Worm (Caenorhabditis elegans): Measurements from ENCODE around the gene dre-1.

The dre-1 gene

DNA sequence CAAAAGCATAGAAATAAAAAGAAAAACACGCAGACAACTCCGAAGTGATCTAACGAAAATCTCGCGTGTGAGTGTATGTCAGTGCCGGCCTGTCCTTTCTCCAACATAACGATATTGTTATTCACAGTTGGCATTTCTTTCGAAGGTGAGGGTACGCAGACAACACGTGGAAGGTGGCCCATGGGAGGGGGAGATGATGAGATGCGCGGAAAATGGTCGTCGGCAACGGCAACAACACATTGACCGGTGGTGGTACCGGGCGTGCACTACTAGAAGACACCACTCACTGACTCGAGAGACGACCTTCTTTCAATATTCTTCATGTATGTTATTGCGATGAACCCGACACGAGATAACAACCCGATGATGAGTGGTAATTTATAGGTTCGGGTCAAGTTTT lies 1.3 kb downstream of the dre-1 start:
- no peak for TF ChIP-seq ztf-11 (tag; optimal IDR thresholded peaks at IDR 0.05)
- TF ChIP-seq egl-27 (tag; optimal IDR thresholded peaks at IDR 0.05) = no peak
- TF ChIP-seq skn-1 (tag; optimal IDR thresholded peaks at IDR 0.05) = no peak
- no peak for TF ChIP-seq zag-1 (tag; optimal IDR thresholded peaks at IDR 0.05)
- TF ChIP-seq fos-1 (tag; optimal IDR thresholded peaks at IDR 0.05) = peak; percentile 8
- no peak for TF ChIP-seq C34F6.9 (tag; optimal IDR thresholded peaks at IDR 0.05)
- TF ChIP-seq lin-11 (tag; optimal IDR thresholded peaks at IDR 0.05) = no peak
- TF ChIP-seq peb-1 (tag; optimal IDR thresholded peaks at IDR 0.05) = no peak
- TF ChIP-seq nhr-23 (tag; optimal IDR thresholded peaks at IDR 0.05) = no peak
- TF ChIP-seq ceh-82 (tag; optimal IDR thresholded peaks at IDR 0.05) = no peak
- no peak for TF ChIP-seq dmd-4 (tag; optimal IDR thresholded peaks at IDR 0.05)
- no peak for TF ChIP-seq elt-3 (tag; optimal IDR thresholded peaks at IDR 0.05)
- TF ChIP-seq sma-3 (GFP tag; optimal IDR thresholded peaks at IDR 0.05) = peak; percentile 4
- TF ChIP-seq crh-2 (tag; optimal IDR thresholded peaks at IDR 0.05) = no peak
- no peak for TF ChIP-seq mdl-1 (tag; optimal IDR thresholded peaks at IDR 0.05)
- no peak for TF ChIP-seq mbf-1 (tag; optimal IDR thresholded peaks at IDR 0.05)
- peak; percentile 30 for TF ChIP-seq sma-9 (GFP tag; optimal IDR thresholded peaks at IDR 0.05)
- no peak for TF ChIP-seq sma-9 (tag; optimal IDR thresholded peaks at IDR 0.05)

ce11 chrV:6541875-6542274 lies 4.4 kb downstream of the dre-1 start:
- TF ChIP-seq mab-5 (tag; optimal IDR thresholded peaks at IDR 0.05) (no peak), nhr-21 (tag; optimal IDR thresholded peaks at IDR 0.05) (peak; percentile 55), sma-9 (GFP tag; optimal IDR thresholded peaks at IDR 0.05) (peak; percentile 3), sma-9 (tag; optimal IDR thresholded peaks at IDR 0.05) (no peak), nhr-129 (tag; optimal IDR thresholded peaks at IDR 0.05) (peak; percentile 10), nhr-25 (tag; optimal IDR thresholded peaks at IDR 0.05) (peak; percentile 21), unc-39 (tag; optimal IDR thresholded peaks at IDR 0.05) (no peak), unc-55 (GFP tag; optimal IDR thresholded peaks at IDR 0.05) (no peak), fos-1 (tag; optimal IDR thresholded peaks at IDR 0.05) (peak; percentile 25), lin-13 (GFP tag; optimal IDR thresholded peaks at IDR 0.05) (no peak), nhr-11 (tag; optimal IDR thresholded peaks at IDR 0.05) (no peak), Y55F3AM.14 (GFP tag; optimal IDR thresholded peaks at IDR 0.05) (peak; percentile 25)

ce11 chrV:6538323-6538722 lies 8.0 kb downstream of the dre-1 start:
- TF ChIP-seq lsy-2 (tag; optimal IDR thresholded peaks at IDR 0.05) = peak in 1 of 2 experiments; percentile 12
- TF ChIP-seq fos-1 (tag; optimal IDR thresholded peaks at IDR 0.05) = peak; percentile 5
- peak; percentile 29 for TF ChIP-seq nhr-129 (tag; optimal IDR thresholded peaks at IDR 0.05)
- no peak for TF ChIP-seq lin-13 (GFP tag; optimal IDR thresholded peaks at IDR 0.05)
- TF ChIP-seq unc-39 (tag; optimal IDR thresholded peaks at IDR 0.05) = no peak
- TF ChIP-seq unc-55 (GFP tag; optimal IDR thresholded peaks at IDR 0.05) = peak; percentile 7
- TF ChIP-seq sma-9 (GFP tag; optimal IDR thresholded peaks at IDR 0.05) = no peak
- TF ChIP-seq sma-9 (tag; optimal IDR thresholded peaks at IDR 0.05) = no peak
- TF ChIP-seq crh-2 (tag; optimal IDR thresholded peaks at IDR 0.05) = peak; percentile 16
- peak; percentile 30 for TF ChIP-seq C34F6.9 (tag; optimal IDR thresholded peaks at IDR 0.05)
- peak; percentile 30 for TF ChIP-seq F13H6.1 (tag; optimal IDR thresholded peaks at IDR 0.05)

DNA sequence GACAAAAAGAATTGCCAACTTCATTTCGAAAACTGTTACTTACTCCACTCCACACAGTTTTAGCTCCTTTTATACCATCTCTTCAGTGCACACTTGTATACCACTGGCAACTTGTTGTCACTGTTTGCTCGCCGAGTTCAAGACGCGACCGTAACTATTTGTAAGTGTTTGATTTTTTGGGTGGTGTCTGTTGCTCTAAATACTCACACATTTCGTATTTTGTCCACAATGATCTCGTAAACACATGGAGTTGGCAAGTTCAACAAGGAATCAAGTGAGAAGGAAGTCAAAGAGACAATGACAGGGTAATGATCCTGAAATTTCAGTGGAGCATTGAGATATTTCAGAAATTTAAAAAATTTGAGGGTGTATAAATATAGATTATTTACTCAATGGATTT lies 13.3 kb downstream of the dre-1 start, which contains the start of gene hpo-26:
hpo-26 (minus strand) TSS at position 31 of the 400 bp plus-strand sequence.
- TF ChIP-seq nhr-129 (tag; optimal IDR thresholded peaks at IDR 0.05) (peak; percentile 39), sma-9 (GFP tag; optimal IDR thresholded peaks at IDR 0.05) (peak; percentile 22), sma-9 (tag; optimal IDR thresholded peaks at IDR 0.05) (no peak), blmp-1 (tag; optimal IDR thresholded peaks at IDR 0.05; ENCODE audit: insufficient read depth) (no peak), F13H6.1 (tag; optimal IDR thresholded peaks at IDR 0.05) (peak; percentile 70)

DNA sequence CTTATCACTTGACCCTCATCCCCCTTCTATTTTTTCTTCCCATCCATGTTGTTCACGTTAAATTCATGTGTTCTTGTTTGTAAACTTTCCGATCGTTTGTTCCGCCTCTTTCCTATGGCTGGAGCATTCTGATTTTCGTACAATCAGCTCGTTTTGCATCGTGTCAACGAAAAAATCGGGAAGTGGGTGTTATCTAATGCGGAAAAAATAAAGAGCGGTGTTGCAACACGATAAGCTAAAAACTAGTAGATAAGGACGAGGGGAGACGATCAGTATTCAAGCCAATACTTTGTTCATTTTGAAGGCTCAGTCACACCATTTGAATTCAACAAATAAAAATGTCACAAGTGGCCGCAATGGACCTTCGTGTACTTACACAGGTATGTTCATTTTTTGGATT lies 21.5 kb downstream of the dre-1 start, which contains the start of gene acs-1:
acs-1 (plus strand) TSS at position 233 of the 400 bp plus-strand sequence.
- peak; percentile 82 for TF ChIP-seq fos-1 (tag; optimal IDR thresholded peaks at IDR 0.05)
- TF ChIP-seq nhr-77 (tag; optimal IDR thresholded peaks at IDR 0.05) = no peak
- TF ChIP-seq egl-27 (tag; optimal IDR thresholded peaks at IDR 0.05) = peak; percentile 19

- peak; percentile 86 for TF ChIP-seq fos-1 (tag; optimal IDR thresholded peaks at IDR 0.05)
- peak; percentile 13 for TF ChIP-seq sma-9 (GFP tag; optimal IDR thresholded peaks at IDR 0.05)
- TF ChIP-seq sma-9 (tag; optimal IDR thresholded peaks at IDR 0.05) = no peak
- TF ChIP-seq aly-2 (tag; optimal IDR thresholded peaks at IDR 0.05) = no peak
These were observed 23.3 kb downstream of the dre-1 start for ce11 chrV:6522879-6523497.
